Fruit fly (Drosophila melanogaster) whole organism, embryonic: ENCODE measurements around the gene CG43672.

Source experiments
- Abd-B ChIP-seq: fragments of 200-800 bp; sonication (Bioruptor generic); optimal IDR thresholded peaks from 2 replicates; lab custom pipeline; 2018; ENCODE audit warnings: missing biosample characterization, mild to moderate bottlenecking, missing genetic modification characterization, moderate library complexity
- CG10654 ChIP-seq: fragments of 200-800 bp; sonication (Bioruptor generic); optimal IDR thresholded peaks from 2 replicates; lab custom pipeline; 2016; ENCODE audit warnings: missing biosample characterization, missing genetic modification characterization
- CG11247 ChIP-seq: fragments of 200-800 bp; sonication (Bioruptor generic); IDR thresholded peaks from 2 replicates; pipeline ENCODE4 v1.3.6; 2022; ENCODE audit warnings: missing biosample characterization, missing genetic modification characterization
- CG12659 ChIP-seq: fragments of 200-800 bp; sonication (Bioruptor generic); optimal IDR thresholded peaks from 3 replicates; lab custom pipeline; 2017; ENCODE audit warnings: mild to moderate bottlenecking, missing biosample characterization, missing genetic modification reagents, missing genetic modification characterization
- CG12744 ChIP-seq: fragments of 200-800 bp; sonication (Bioruptor generic); optimal IDR thresholded peaks from 2 replicates; lab custom pipeline; 2016; ENCODE audit warnings: missing biosample characterization, missing genetic modification characterization
- CG12942 ChIP-seq: fragments of 200-800 bp; sonication (Bioruptor generic); optimal IDR thresholded peaks from 3 replicates; lab custom pipeline; 2016; ENCODE audit warnings: missing biosample characterization, missing genetic modification characterization
- CG13775 ChIP-seq: fragments of 200-800 bp; sonication (Bioruptor generic); optimal IDR thresholded peaks from 3 replicates; lab custom pipeline; 2017; ENCODE audit warnings: missing biosample characterization, mild to moderate bottlenecking, missing genetic modification characterization
- CG14667 ChIP-seq: fragments of 200-800 bp; sonication (Bioruptor generic); IDR thresholded peaks from 2 replicates; pipeline ENCODE4 v1.3.6; 2022; ENCODE audit warnings: missing biosample characterization, missing genetic modification characterization
- CG14860 ChIP-seq: fragments of 200-800 bp; sonication (Bioruptor generic); IDR thresholded peaks from 3 replicates; pipeline ENCODE4 v1.3.6; 2022; ENCODE audit warnings: missing biosample characterization, missing genetic modification characterization; ENCODE audit not compliant: partially characterized antibody
- CG1529 ChIP-seq: fragments of 200-800 bp; sonication (Bioruptor generic); optimal IDR thresholded peaks from 3 replicates; lab custom pipeline; 2018; ENCODE audit warnings: missing biosample characterization, missing genetic modification characterization
- CG17829 ChIP-seq: fragments of 200-800 bp; optimal IDR thresholded peaks from 2 replicates; lab custom pipeline; 2019; ENCODE audit warnings: missing biosample characterization, mild to moderate bottlenecking, missing genetic modification characterization, moderate library complexity
- CG18476 ChIP-seq: fragments of 200-800 bp; sonication (Bioruptor generic); optimal IDR thresholded peaks from 2 replicates; lab custom pipeline; 2016; ENCODE audit warnings: missing biosample characterization, mild to moderate bottlenecking, missing genetic modification characterization
- CG2678 ChIP-seq: fragments of 200-800 bp; sonication (Bioruptor generic); optimal IDR thresholded peaks from 3 replicates; lab custom pipeline; 2019; ENCODE audit warnings: missing biosample characterization, mild to moderate bottlenecking, missing genetic modification characterization, moderate library complexity
- CG2712 ChIP-seq: fragments of 200-800 bp; optimal IDR thresholded peaks from 3 replicates; lab custom pipeline; 2019; ENCODE audit warnings: missing biosample characterization, mild to moderate bottlenecking, missing genetic modification characterization, moderate library complexity
- CG3726 ChIP-seq: fragments of 200-800 bp; sonication (Bioruptor generic); IDR thresholded peaks from 3 replicates; pipeline ENCODE4, ENCODE4 v1.3.6; 2022; ENCODE audit warnings: missing biosample characterization, missing genetic modification characterization
- CG3995 ChIP-seq: fragments of 200-800 bp; sonication (Bioruptor generic); optimal IDR thresholded peaks from 3 replicates; lab custom pipeline; 2016; ENCODE audit warnings: missing biosample characterization, missing genetic modification characterization
- CG43689 ChIP-seq: fragments of 200-800 bp; sonication (Bioruptor generic); IDR thresholded peaks from 2 replicates; pipeline ENCODE4 v1.3.6; 2022; ENCODE audit warnings: missing biosample characterization, missing genetic modification characterization
- CG5245 ChIP-seq: fragments of 200-800 bp; sonication (Bioruptor generic); optimal IDR thresholded peaks from 3 replicates; lab custom pipeline; 2016; ENCODE audit warnings: missing biosample characterization, missing genetic modification characterization
- CG6689 ChIP-seq: fragments of 200-800 bp; sonication (Bioruptor generic); IDR thresholded peaks from 2 replicates; pipeline ENCODE4 v1.3.6; 2022; ENCODE audit warnings: missing biosample characterization, missing genetic modification characterization
- CG6854 ChIP-seq: fragments of 200-800 bp; sonication (Bioruptor generic); optimal IDR thresholded peaks from 3 replicates; lab custom pipeline; 2017; ENCODE audit warnings: missing biosample characterization, mild to moderate bottlenecking, missing genetic modification characterization
- CG7745 ChIP-seq: fragments of 200-800 bp; sonication (Bioruptor generic); optimal IDR thresholded peaks from 2 replicates; lab custom pipeline; 2018; ENCODE audit warnings: missing biosample characterization, mild to moderate bottlenecking, missing genetic modification characterization, moderate library complexity
- CG7839 ChIP-seq: fragments of 200-800 bp; sonication (Bioruptor generic); optimal IDR thresholded peaks from 3 replicates; lab custom pipeline; 2018; ENCODE audit warnings: missing biosample characterization, mild to moderate bottlenecking, missing genetic modification characterization, moderate library complexity
- CG8290 ChIP-seq, 3 experiments: fragments of 200-800 bp; sonication (Bioruptor generic); optimal IDR thresholded peaks; 2 replicates each; lab custom pipeline; 2016 to 2019; ENCODE audit warnings: missing biosample characterization in 3 of 3, missing genetic modification characterization in 3 of 3, mild to moderate bottlenecking in 2 of 3, moderate library complexity in 1 of 3
- CG8944 ChIP-seq: fragments of 200-800 bp; sonication (Bioruptor generic); optimal IDR thresholded peaks from 3 replicates; lab custom pipeline; 2016; ENCODE audit warnings: missing biosample characterization, missing genetic modification characterization
- CTCF ChIP-seq: fragments of 200-800 bp; sonication (Bioruptor generic); optimal IDR thresholded peaks from 2 replicates; lab custom pipeline; 2017; ENCODE audit warnings: missing biosample characterization, mild to moderate bottlenecking, missing genetic modification characterization, moderate library complexity
- Deaf1 ChIP-seq: fragments of 200-800 bp; optimal IDR thresholded peaks from 3 replicates; lab custom pipeline; 2019; ENCODE audit warnings: missing biosample characterization, mild to moderate bottlenecking, missing genetic modification characterization, moderate library complexity
- Dip3 ChIP-seq: fragments of 200-800 bp; sonication (Bioruptor generic); optimal IDR thresholded peaks from 3 replicates; lab custom pipeline; 2016; ENCODE audit warnings: missing biosample characterization, missing genetic modification characterization
- Fer1 ChIP-seq: fragments of 200-800 bp; sonication (Bioruptor generic); optimal IDR thresholded peaks from 2 replicates; lab custom pipeline; 2017; ENCODE audit warnings: missing biosample characterization, mild to moderate bottlenecking, missing genetic modification characterization
- Gsc ChIP-seq: fragments of 200-800 bp; sonication (Bioruptor generic); IDR thresholded peaks from 2 replicates; pipeline ENCODE4 v1.3.6; 2022; ENCODE audit warnings: missing biosample characterization, missing genetic modification characterization
- Hmx ChIP-seq: fragments of 200-800 bp; sonication (Bioruptor generic); optimal IDR thresholded peaks from 2 replicates; lab custom pipeline; 2016; ENCODE audit warnings: missing biosample characterization, missing genetic modification characterization
- Kr ChIP-seq: fragments of 200-800 bp; sonication (Bioruptor generic); optimal IDR thresholded peaks from 2 replicates; lab custom pipeline; 2017; ENCODE audit warnings: missing biosample characterization, mild to moderate bottlenecking, missing genetic modification characterization
- Lim3 ChIP-seq: fragments of 200-800 bp; sonication (Bioruptor generic); IDR thresholded peaks from 2 replicates; pipeline ENCODE4 v1.3.6; 2022; ENCODE audit warnings: missing biosample characterization, missing genetic modification characterization
- Poxn ChIP-seq: fragments of 200-800 bp; sonication (Bioruptor generic); IDR thresholded peaks from 2 replicates; pipeline ENCODE4 v1.3.6; 2022; ENCODE audit warnings: missing biosample characterization, missing genetic modification characterization
- ac ChIP-seq: fragments of 200-800 bp; sonication (Bioruptor generic); optimal IDR thresholded peaks from 3 replicates; lab custom pipeline; 2017; ENCODE audit warnings: missing biosample characterization, mild to moderate bottlenecking, missing genetic modification characterization
- al ChIP-seq: fragments of 200-800 bp; sonication (Bioruptor generic); IDR thresholded peaks from 2 replicates; pipeline ENCODE4 v1.3.6; 2022; ENCODE audit warnings: missing biosample characterization, missing genetic modification characterization
- ash1 ChIP-seq: fragments of 200-800 bp; sonication (Bioruptor generic); optimal IDR thresholded peaks from 2 replicates; lab custom pipeline; 2018; ENCODE audit warnings: missing biosample characterization, mild to moderate bottlenecking, missing genetic modification characterization
- croc ChIP-seq: fragments of 200-800 bp; sonication (Bioruptor generic); conservative IDR thresholded peaks from 3 replicates; pipeline ENCODE4 v1.3.6; 2022; ENCODE audit warnings: missing biosample characterization, missing genetic modification characterization
- dati ChIP-seq: fragments of 200-800 bp; sonication (Bioruptor generic); IDR thresholded peaks from 2 replicates; pipeline ENCODE4 v1.3.6; 2022; ENCODE audit warnings: missing biosample characterization, missing genetic modification characterization
- dpn ChIP-seq, 2 experiments: fragments of 200-800 bp; sonication (Bioruptor generic); optimal IDR thresholded peaks; 3 replicates each; lab custom pipeline; 2016; ENCODE audit warnings: missing biosample characterization in 2 of 2, missing genetic modification characterization in 2 of 2
- eve ChIP-seq, 2 experiments: fragments of >200 bp; optimal IDR thresholded peaks; 2 replicates each; lab custom pipeline; 2017; ENCODE audit warnings: missing biosample characterization in 2 of 2, missing genetic modification characterization in 2 of 2
- lilli ChIP-seq: fragments of 200-800 bp; sonication (Bioruptor generic); optimal IDR thresholded peaks from 3 replicates; lab custom pipeline; 2016; ENCODE audit warnings: missing biosample characterization, missing genetic modification characterization
- mirr ChIP-seq: fragments of 200-800 bp; sonication (Bioruptor generic); optimal IDR thresholded peaks from 3 replicates; lab custom pipeline; 2018; ENCODE audit warnings: missing biosample characterization, mild to moderate bottlenecking, missing genetic modification characterization
- onecut ChIP-seq: fragments of 200-800 bp; sonication (Bioruptor generic); IDR thresholded peaks from 2 replicates; pipeline ENCODE4 v1.3.6; 2022; ENCODE audit warnings: missing biosample characterization, missing genetic modification characterization
- run ChIP-seq: fragments of 200-800 bp; sonication (Bioruptor generic); optimal IDR thresholded peaks from 3 replicates; lab custom pipeline; 2018; ENCODE audit warnings: missing biosample characterization, mild to moderate bottlenecking, missing genetic modification characterization
- schlank ChIP-seq: fragments of 200-800 bp; sonication (Bioruptor generic); optimal IDR thresholded peaks from 2 replicates; lab custom pipeline; 2018; ENCODE audit warnings: missing biosample characterization, mild to moderate bottlenecking, missing genetic modification characterization
- sens ChIP-seq: fragments of 200-800 bp; sonication (Bioruptor generic); peaks from one replicate; lab custom pipeline; 2016; ENCODE audit warnings: missing biosample characterization, missing genetic modification characterization
- tgo ChIP-seq: fragments of 200-800 bp; sonication (Bioruptor generic); IDR thresholded peaks from 3 replicates; pipeline ENCODE4 v1.3.6; 2022; ENCODE audit warnings: missing biosample characterization, missing genetic modification characterization
- trh ChIP-seq: fragments of 200-800 bp; sonication (Bioruptor generic); optimal IDR thresholded peaks from 2 replicates; lab custom pipeline; 2016; ENCODE audit warnings: missing biosample characterization, missing genetic modification characterization
- unpg ChIP-seq: fragments of 200-800 bp; sonication (Bioruptor generic); optimal IDR thresholded peaks from 3 replicates; lab custom pipeline; 2018; ENCODE audit warnings: missing biosample characterization, mild to moderate bottlenecking, missing genetic modification characterization, moderate library complexity
- vnd ChIP-seq: fragments of 200-800 bp; sonication (Bioruptor generic); IDR thresholded peaks from 3 replicates; pipeline ENCODE4 v1.3.6; 2022; ENCODE audit warnings: missing biosample characterization, missing genetic modification characterization; ENCODE audit not compliant: partially characterized antibody
- zen ChIP-seq: fragments of 200-800 bp; sonication (Bioruptor generic); optimal IDR thresholded peaks from 3 replicates; lab custom pipeline; 2018; ENCODE audit warnings: missing biosample characterization, mild to moderate bottlenecking, missing genetic modification characterization, moderate library complexity

Gene CG43672

dm6 chrX:15738890-15739550 lies 33.7 kb upstream of the CG43672 start, which contains the start of the genes CG11679 and CG8206 (continued):
- TF ChIP-seq Kr (GFP tag; lab: Kevin White, UChicago) (no peak), CG2712 (tag; lab: Kevin White, UChicago) (peak; percentile 42), CG10654 (GFP tag; lab: Kevin White, UChicago) (no peak), CG2678 (peak; percentile 60), sens (GFP tag; lab: Kevin White, UChicago) (peak; percentile 78), Fer1 (GFP tag; lab: Kevin White, UChicago) (peak; percentile 36), lilli (GFP tag; lab: Kevin White, UChicago) (peak; percentile 60), CG5245 (GFP tag; lab: Kevin White, UChicago) (no peak), Poxn (no peak), Deaf1 (tag; lab: Kevin White, UChicago) (no peak), CG8290 (GFP tag; optimal IDR thresholded peaks at IDR 0.05; lab: Kevin White, UChicago) (peak; percentile 6), CG8290 (tag; optimal IDR thresholded peaks at IDR 0.05; lab: Kevin White, UChicago) (no peak), tgo (GFP tag; lab: Robert Waterston, UW) (peak; percentile 45; the same call in 1 of the 3 replicates), croc (no peak), onecut (no peak), run (no peak), dati (GFP tag; lab: Robert Waterston, UW) (no peak), CG7745 (tag; lab: Kevin White, UChicago) (no peak), CG12744 (GFP tag; lab: Kevin White, UChicago) (no peak), Hmx (GFP tag; lab: Kevin White, UChicago) (no peak), ac (GFP tag; lab: Kevin White, UChicago) (no peak), eve (GFP tag; optimal IDR thresholded peaks at IDR 0.05; lab: Kevin White, UChicago) (no peak), trh (GFP tag; lab: Kevin White, UChicago) (no peak), dpn (GFP tag; optimal IDR thresholded peaks at IDR 0.05; lab: Kevin White, UChicago) (peak in 1 of 2 experiments; percentile 23), Gsc (GFP tag; lab: Robert Waterston, UW) (no peak), CG14667 (GFP tag; lab: Robert Waterston, UW) (no peak), CG14860 (GFP tag; lab: Robert Waterston, UW) (no peak), Lim3 (GFP tag; lab: Robert Waterston, UW) (no peak), mirr (GFP tag; lab: Kevin White, UChicago) (no peak), CG11247 (no peak), CG17829 (tag; lab: Kevin White, UChicago) (peak; percentile 23), CTCF (GFP tag; lab: Kevin White, UChicago) (no peak), CG18476 (GFP tag; lab: Kevin White, UChicago) (no peak), CG3995 (GFP tag; lab: Kevin White, UChicago) (peak; percentile 86), CG7839 (tag; lab: Kevin White, UChicago) (peak; percentile 49), CG8944 (GFP tag; lab: Kevin White, UChicago) (peak; percentile 67), ash1 (GFP tag; lab: Kevin White, UChicago) (no peak), CG43689 (GFP tag; lab: Robert Waterston, UW) (no peak), vnd (GFP tag; lab: Robert Waterston, UW) (0 out of 3 replicates have a peak, but pooled peaks have one; percentile 47), Abd-B (GFP tag; lab: Kevin White, UChicago) (peak; percentile 37), al (GFP tag; lab: Robert Waterston, UW) (no peak; the same call in 1 of the 2 replicates), CG6854 (GFP tag; lab: Kevin White, UChicago) (no peak), CG1529 (GFP tag; lab: Kevin White, UChicago) (no peak), Dip3 (peak; percentile 38), CG12942 (GFP tag; lab: Kevin White, UChicago) (peak; percentile 18), schlank (tag; lab: Kevin White, UChicago) (no peak), CG6689 (GFP tag; lab: Robert Waterston, UW) (peak; percentile 55), CG3726 (GFP tag; lab: Robert Waterston, UW) (no peak), CG13775 (GFP tag; lab: Kevin White, UChicago) (peak; percentile 37), unpg (GFP tag; lab: Kevin White, UChicago) (peak; percentile 15), CG12659 (GFP tag; lab: Kevin White, UChicago) (peak; percentile 2), zen (tag; lab: Kevin White, UChicago) (no peak)
